Worm (Caenorhabditis elegans) whole organism, L3 larva: ENCODE results near the gene C08H9.18.

Experiments
- R02D3.7 ChIP-seq: fragments of 150-350 bp; optimal IDR thresholded peaks from 2 replicates; lab custom pipeline; 2014; ENCODE audit warnings: missing biosample characterization, missing genetic modification characterization
- ZK546.5 ChIP-seq: sonication (generic microtip); optimal IDR thresholded peaks from 2 replicates; lab custom pipeline; 2017; ENCODE audit warnings: missing biosample characterization, missing genetic modification characterization
- aly-2 ChIP-seq: fragments of 150-350 bp; optimal IDR thresholded peaks from 2 replicates; lab custom pipeline; 2014; ENCODE audit warnings: missing biosample characterization, missing genetic modification characterization
- ama-1 ChIP-seq: fragments of 150-350 bp; optimal IDR thresholded peaks from 2 replicates; lab custom pipeline; 2018
- ceh-16 ChIP-seq: sonication (generic microtip); optimal IDR thresholded peaks from 2 replicates; lab custom pipeline; 2017; ENCODE audit warnings: missing biosample characterization, missing genetic modification characterization
- ceh-28 ChIP-seq: fragments of 150-350 bp; optimal IDR thresholded peaks from 2 replicates; lab custom pipeline; 2014; ENCODE audit warnings: missing biosample characterization, missing genetic modification reagents, missing genetic modification characterization
- ceh-82 ChIP-seq: fragments of 150-350 bp; optimal IDR thresholded peaks from 2 replicates; lab custom pipeline; 2014; ENCODE audit warnings: missing biosample characterization, missing genetic modification characterization
- ceh-9 ChIP-seq: sonication (generic microtip); optimal IDR thresholded peaks from 2 replicates; lab custom pipeline; 2018; ENCODE audit warnings: missing biosample characterization, missing genetic modification characterization
- daf-12 ChIP-seq: fragments of 150-350 bp; optimal IDR thresholded peaks from 2 replicates; lab custom pipeline; 2014; ENCODE audit warnings: missing biosample characterization, missing genetic modification reagents, missing genetic modification characterization
- egl-27 ChIP-seq: sonication (generic microtip); optimal IDR thresholded peaks from 4 replicates; lab custom pipeline; 2017; ENCODE audit warnings: missing biosample characterization, missing genetic modification reagents, missing genetic modification characterization
- egl-5 ChIP-seq: fragments of 150-350 bp; optimal IDR thresholded peaks from 2 replicates; lab custom pipeline; 2017; ENCODE audit warnings: missing biosample characterization, missing genetic modification reagents, missing genetic modification characterization, inconsistent platforms
- elt-1 ChIP-seq: fragments of 150-350 bp; optimal IDR thresholded peaks from 2 replicates; lab custom pipeline; 2014; ENCODE audit warnings: missing biosample characterization, missing genetic modification characterization
- elt-2 ChIP-seq: sonication (generic microtip); optimal IDR thresholded peaks from 2 replicates; lab custom pipeline; 2016; ENCODE audit warnings: missing genetic modification reagents, mild to moderate bottlenecking, missing genetic modification characterization, missing compliant biosample characterization
- elt-3 ChIP-seq, 3 experiments: fragments of 150-350 bp in 1 of 3; sonication (generic microtip) in 2 of 3; optimal IDR thresholded peaks; 2 replicates in 2 of 3; 4 replicates in 1 of 3; lab custom pipeline; 2014 to 2017; ENCODE audit warnings: missing biosample characterization in 3 of 3, missing genetic modification characterization in 3 of 3
- eor-1 ChIP-seq, 2 experiments: fragments of 150-350 bp; optimal IDR thresholded peaks; 2 replicates each; lab custom pipeline; 2014 to 2018; ENCODE audit warnings: missing biosample characterization in 2 of 2, missing genetic modification characterization in 2 of 2
- fkh-10 ChIP-seq: sonication (generic microtip); optimal IDR thresholded peaks from 2 replicates; lab custom pipeline; 2017; ENCODE audit warnings: missing biosample characterization, missing genetic modification reagents, missing genetic modification characterization
- fkh-2 ChIP-seq: fragments of 150-350 bp; optimal IDR thresholded peaks from 2 replicates; lab custom pipeline; 2014; ENCODE audit warnings: missing biosample characterization, missing genetic modification reagents, missing genetic modification characterization
- fos-1 ChIP-seq: fragments of 150-350 bp; optimal IDR thresholded peaks from 2 replicates; lab custom pipeline; 2014; ENCODE audit warnings: missing biosample characterization, missing genetic modification characterization
- hmg-11 ChIP-seq: sonication (generic microtip); optimal IDR thresholded peaks from 2 replicates; lab custom pipeline; 2016; ENCODE audit warnings: missing genetic modification characterization, missing compliant biosample characterization
- jun-1 ChIP-seq: fragments of 150-350 bp; optimal IDR thresholded peaks from 2 replicates; lab custom pipeline; 2014; ENCODE audit warnings: missing biosample characterization, missing genetic modification reagents, missing genetic modification characterization
- lin-15B ChIP-seq: fragments of 150-350 bp; optimal IDR thresholded peaks from 2 replicates; lab custom pipeline; 2014; ENCODE audit warnings: missing biosample characterization, missing genetic modification characterization
- lin-39 ChIP-seq: fragments of 150-350 bp; optimal IDR thresholded peaks from 2 replicates; lab custom pipeline; 2018; ENCODE audit warnings: missing biosample characterization, missing genetic modification reagents, missing genetic modification characterization
- lsy-12 ChIP-seq: sonication (generic microtip); optimal IDR thresholded peaks from 2 replicates; lab custom pipeline; 2016; ENCODE audit warnings: mild to moderate bottlenecking, missing genetic modification characterization, missing compliant biosample characterization
- mdl-1 ChIP-seq: fragments of 150-350 bp; optimal IDR thresholded peaks from 2 replicates; lab custom pipeline; 2014; ENCODE audit warnings: missing biosample characterization, missing genetic modification characterization
- mml-1 ChIP-seq: fragments of 150-350 bp; sonication (generic microtip); optimal IDR thresholded peaks from 3 replicates; lab custom pipeline; 2014; ENCODE audit warnings: missing biosample characterization, missing genetic modification characterization
- nfya-1 ChIP-seq: sonication (generic microtip); optimal IDR thresholded peaks from 2 replicates; lab custom pipeline; 2017; ENCODE audit warnings: missing genetic modification characterization, mild to moderate bottlenecking, missing compliant biosample characterization, antibody characterized with exemption, moderate library complexity; ENCODE audit not compliant: insufficient read depth
- nhr-11 ChIP-seq: fragments of 150-350 bp; optimal IDR thresholded peaks from 2 replicates; lab custom pipeline; 2014; ENCODE audit warnings: missing biosample characterization, missing genetic modification characterization
- nhr-12 ChIP-seq: fragments of 150-350 bp; optimal IDR thresholded peaks from 2 replicates; lab custom pipeline; 2014; ENCODE audit warnings: missing biosample characterization, missing genetic modification characterization
- nhr-23 ChIP-seq: fragments of 150-350 bp; optimal IDR thresholded peaks from 2 replicates; lab custom pipeline; 2014; ENCODE audit warnings: missing biosample characterization, missing genetic modification reagents, missing genetic modification characterization
- nhr-237 ChIP-seq: fragments of 150-350 bp; optimal IDR thresholded peaks from 2 replicates; lab custom pipeline; 2014; ENCODE audit warnings: missing biosample characterization, missing genetic modification characterization
- nhr-25 ChIP-seq: sonication (generic microtip); optimal IDR thresholded peaks from 2 replicates; lab custom pipeline; 2017; ENCODE audit warnings: missing biosample characterization, missing genetic modification characterization
- nhr-28 ChIP-seq: fragments of 150-350 bp; optimal IDR thresholded peaks from 2 replicates; lab custom pipeline; 2014; ENCODE audit warnings: missing biosample characterization, missing genetic modification characterization
- nhr-43 ChIP-seq: sonication (generic microtip); optimal IDR thresholded peaks from 2 replicates; lab custom pipeline; 2016; ENCODE audit warnings: mild to moderate bottlenecking, missing genetic modification characterization, missing compliant biosample characterization; ENCODE audit not compliant: poor library complexity, severe bottlenecking
- nhr-67 ChIP-seq: fragments of 150-350 bp; optimal IDR thresholded peaks from 2 replicates; lab custom pipeline; 2014; ENCODE audit warnings: missing biosample characterization, missing genetic modification characterization
- nhr-76 ChIP-seq: fragments of 150-350 bp; sonication (generic microtip); optimal IDR thresholded peaks from 5 replicates; lab custom pipeline; 2014; ENCODE audit warnings: missing biosample characterization, missing genetic modification characterization
- nhr-77 ChIP-seq: fragments of 150-350 bp; optimal IDR thresholded peaks from 2 replicates; lab custom pipeline; 2014; ENCODE audit warnings: missing biosample characterization, missing genetic modification characterization
- pha-4 ChIP-seq: fragments of 150-350 bp; optimal IDR thresholded peaks from 2 replicates; lab custom pipeline; 2014; ENCODE audit warnings: missing biosample characterization, missing genetic modification reagents, missing genetic modification characterization
- pqm-1 ChIP-seq: fragments of 150-350 bp; optimal IDR thresholded peaks from 2 replicates; lab custom pipeline; 2017; ENCODE audit warnings: missing biosample characterization, missing genetic modification characterization, inconsistent platforms
- sea-2 ChIP-seq: fragments of 150-350 bp; sonication (generic microtip); optimal IDR thresholded peaks from 4 replicates; lab custom pipeline; 2014; ENCODE audit warnings: missing biosample characterization, missing genetic modification reagents, missing genetic modification characterization
- skn-1 ChIP-seq: fragments of 150-350 bp; optimal IDR thresholded peaks from 2 replicates; lab custom pipeline; 2014; ENCODE audit warnings: missing biosample characterization, missing genetic modification characterization
- snpc-4 ChIP-seq: fragments of 150-350 bp; optimal IDR thresholded peaks from 2 replicates; lab custom pipeline; 2014; ENCODE audit warnings: missing biosample characterization, missing genetic modification characterization
- tbx-2 ChIP-seq: sonication (generic microtip); optimal IDR thresholded peaks from 2 replicates; lab custom pipeline; 2016; ENCODE audit warnings: mild to moderate bottlenecking, missing genetic modification characterization, missing compliant biosample characterization
- unc-39 ChIP-seq: sonication (generic microtip); optimal IDR thresholded peaks from 4 replicates; lab custom pipeline; 2017; ENCODE audit warnings: missing biosample characterization, missing genetic modification characterization
- unc-62 ChIP-seq: fragments of 150-350 bp; sonication (generic microtip); optimal IDR thresholded peaks from 4 replicates; lab custom pipeline; 2014; ENCODE audit warnings: missing biosample characterization, missing genetic modification reagents, missing genetic modification characterization
- zag-1 ChIP-seq: fragments of 150-350 bp; optimal IDR thresholded peaks from 2 replicates; lab custom pipeline; 2014; ENCODE audit warnings: missing biosample characterization, missing genetic modification characterization
- ztf-11 ChIP-seq: fragments of 150-350 bp; optimal IDR thresholded peaks from 2 replicates; lab custom pipeline; 2014; ENCODE audit warnings: missing biosample characterization, missing genetic modification characterization
- ztf-4 ChIP-seq: fragments of 150-350 bp; optimal IDR thresholded peaks from 2 replicates; lab custom pipeline; 2014; ENCODE audit warnings: missing biosample characterization, missing genetic modification characterization

Gene C08H9.18

ce11 chrII:9894435-9894834 is 32.4 kb upstream of the C08H9.18 start, which contains the start of gene F26C11.1:
Gene F26C11.1, plus strand, starts transcription at chrII:9894735.
- TF ChIP-seq nhr-77 (tag; lab: Kevin White, UChicago): no peak
- no peak for TF ChIP-seq elt-2 (tag; lab: Kevin White, UChicago)
- no peak for TF ChIP-seq pqm-1 (tag; lab: Kevin White, UChicago)
- TF ChIP-seq pha-4 (tag; lab: Kevin White, UChicago): no peak
- TF ChIP-seq ztf-11: no peak
- TF ChIP-seq unc-39 (tag; lab: Kevin White, UChicago): no peak
- TF ChIP-seq nhr-25 (tag; lab: Kevin White, UChicago): no peak
- TF ChIP-seq ceh-16 (tag; lab: Kevin White, UChicago): no peak
- TF ChIP-seq ceh-82 (tag; lab: Kevin White, UChicago): no peak
- no peak for TF ChIP-seq ceh-28 (tag; lab: Kevin White, UChicago)
- no peak for TF ChIP-seq nhr-12 (tag; lab: Kevin White, UChicago)
- no peak for TF ChIP-seq nhr-28 (tag; lab: Kevin White, UChicago)
- TF ChIP-seq fkh-2 (tag; lab: Kevin White, UChicago): no peak
- TF ChIP-seq elt-1 (tag; lab: Kevin White, UChicago): no peak
- no peak for TF ChIP-seq unc-62 (GFP tag; lab: Kevin White, UChicago)
- no peak for TF ChIP-seq ceh-9 (tag; lab: Kevin White, UChicago)
- TF ChIP-seq nhr-43: no peak

ce11 chrII:9892409-9892808 is 30.4 kb upstream of the C08H9.18 start, which contains the start of gene C08H9.16:
Gene C08H9.16, plus strand, starts transcription at chrII:9892778.
- TF ChIP-seq fkh-2 (tag; lab: Kevin White, UChicago) (no peak), pqm-1 (tag; lab: Kevin White, UChicago) (no peak), nhr-77 (tag; lab: Kevin White, UChicago) (peak; percentile 17), nhr-25 (tag; lab: Kevin White, UChicago) (peak; percentile 26), mdl-1 (tag; lab: Kevin White, UChicago) (no peak), ztf-11 (no peak), nhr-67 (tag; lab: Kevin White, UChicago) (no peak), elt-1 (tag; lab: Kevin White, UChicago) (no peak), nhr-23 (tag; lab: Kevin White, UChicago) (peak; percentile 87), nhr-76 (tag; lab: Kevin White, UChicago) (no peak), unc-62 (GFP tag; lab: Kevin White, UChicago) (no peak), ama-1 (lab: Kevin White, UChicago) (no peak), mml-1 (tag; lab: Kevin White, UChicago) (no peak), ztf-4 (tag; lab: Kevin White, UChicago) (no peak), sea-2 (GFP tag; lab: Kevin White, UChicago) (no peak), skn-1 (tag; lab: Kevin White, UChicago) (no peak), elt-2 (tag; lab: Kevin White, UChicago) (peak; percentile 21), lin-39 (tag; lab: Kevin White, UChicago) (peak; percentile 14), nhr-12 (tag; lab: Kevin White, UChicago) (no peak), ceh-16 (tag; lab: Kevin White, UChicago) (no peak), nhr-43 (peak; percentile 37), pha-4 (tag; lab: Kevin White, UChicago) (peak; percentile 78), fkh-10 (GFP tag; lab: Kevin White, UChicago) (no peak), unc-39 (tag; lab: Kevin White, UChicago) (no peak), snpc-4 (tag; lab: Kevin White, UChicago) (peak; percentile 69), R02D3.7 (tag; lab: Kevin White, UChicago) (peak; percentile 28), zag-1 (tag; lab: Kevin White, UChicago) (no peak), lsy-12 (tag; lab: Kevin White, UChicago) (no peak), fos-1 (tag; lab: Kevin White, UChicago) (no peak), ceh-9 (tag; lab: Kevin White, UChicago) (no peak), ceh-28 (tag; lab: Kevin White, UChicago) (peak; percentile 14), jun-1 (tag; lab: Kevin White, UChicago) (no peak), tbx-2 (tag; lab: Kevin White, UChicago) (no peak), nhr-11 (tag; lab: Kevin White, UChicago) (no peak), daf-12 (tag; lab: Kevin White, UChicago) (no peak), egl-5 (peak; percentile 9), egl-27 (tag; lab: Kevin White, UChicago) (no peak), nfya-1 (tag; lab: Kevin White, UChicago) (peak; percentile 97), nhr-28 (tag; lab: Kevin White, UChicago) (no peak), ZK546.5 (tag; lab: Kevin White, UChicago) (no peak), hmg-11 (tag; lab: Kevin White, UChicago) (peak; percentile 52), nhr-237 (no peak), lin-15B (peak; percentile 52), ceh-82 (tag; lab: Kevin White, UChicago) (no peak), aly-2 (tag; lab: Kevin White, UChicago) (no peak), elt-3 (tag; optimal IDR thresholded peaks at IDR 0.05; lab: Kevin White, UChicago) (no peak), eor-1 (tag; optimal IDR thresholded peaks at IDR 0.05; lab: Kevin White, UChicago) (no peak)
